Worm (Caenorhabditis elegans): ENCODE data around the gene cyn-1.

ce11 chrV:14314236-14314635 lies 41.6 kb upstream of the cyn-1 start, which contains the start of gene F47B8.1:
- TF ChIP-seq B0035.1 (tag; optimal IDR thresholded peaks at IDR 0.05) (no peak), sea-2 (GFP tag; IDR thresholded peaks at IDR 0.05) (no peak), unc-62 (GFP tag; optimal IDR thresholded peaks at IDR 0.05) (no peak), pha-4 (tag; optimal IDR thresholded peaks at IDR 0.05) (no peak), nhr-120 (GFP tag; IDR thresholded peaks at IDR 0.05) (no peak), snpc-4 (GFP tag; optimal IDR thresholded peaks at IDR 0.05) (no peak), snpc-4 (tag; optimal IDR thresholded peaks at IDR 0.05) (no peak), hlh-26 (GFP tag; conservative IDR thresholded peaks at IDR 0.05) (no peak), attf-6 (GFP tag; IDR thresholded peaks at IDR 0.05) (no peak), snpc-1.1 (tag; optimal IDR thresholded peaks at IDR 0.05; ENCODE audit: insufficient read depth) (no peak), nhr-90 (tag; optimal IDR thresholded peaks at IDR 0.05) (no peak), snpc-1.3 (tag; optimal IDR thresholded peaks at IDR 0.05; ENCODE audit: insufficient read depth) (no peak), nhr-179 (tag; optimal IDR thresholded peaks at IDR 0.05) (no peak)

Data from whole organism, young adult.